Worm (Caenorhabditis elegans): ENCODE data around the gene Y82E9BR.14.
"Not testable (repeated sequence)": the region's sequence is repeated elsewhere in the genome, so short reads cannot be mapped to it uniquely, and the experiment has no call there.

Y82E9BR.14 gene

ce11 chrIII:1384092-1384491 is 29.8 kb downstream of the Y82E9BR.14 start, which contains the start of the genes fbxa-138 and Y82E9BR.5:
fbxa-138 (minus strand) TSS chrIII:1384252.
Y82E9BR.5 (plus strand) TSS chrIII:1384370.
- TF ChIP-seq ets-4 (tag; optimal IDR thresholded peaks at IDR 0.05) (no peak), lim-6 (tag; optimal IDR thresholded peaks at IDR 0.05) (no peak), ahr-1 (tag; optimal IDR thresholded peaks at IDR 0.05) (no peak), C38D4.7 (GFP tag; optimal IDR thresholded peaks at IDR 0.05) (no peak), ceh-14 (tag; optimal IDR thresholded peaks at IDR 0.05) (no peak), nhr-232 (tag; optimal IDR thresholded peaks at IDR 0.05) (no peak), hlh-15 (tag; optimal IDR thresholded peaks at IDR 0.05) (no peak), ceh-9 (tag; optimal IDR thresholded peaks at IDR 0.05) (no peak), K02D7.2 (tag; optimal IDR thresholded peaks at IDR 0.05) (no peak), ceh-2 (tag; optimal IDR thresholded peaks at IDR 0.05) (no peak), fkh-10 (GFP tag; optimal IDR thresholded peaks at IDR 0.05) (no peak), sdc-2 (tag; optimal IDR thresholded peaks at IDR 0.05) (no peak), ceh-31 (tag; optimal IDR thresholded peaks at IDR 0.05) (no peak), C08G9.2 (tag; optimal IDR thresholded peaks at IDR 0.05) (no peak), ztf-16 (tag; optimal IDR thresholded peaks at IDR 0.05) (no peak), ceh-18 (tag; optimal IDR thresholded peaks at IDR 0.05) (no peak), unc-3 (GFP tag; conservative IDR thresholded peaks at IDR 0.05) (no peak), unc-3 (tag; optimal IDR thresholded peaks at IDR 0.05) (no peak), ceh-34 (tag; optimal IDR thresholded peaks at IDR 0.05) (no peak), pqm-1 (tag; optimal IDR thresholded peaks at IDR 0.05) (no peak), dmd-4 (tag; optimal IDR thresholded peaks at IDR 0.05; ENCODE audit: borderline replicate concordance) (no peak)

ce11 chrIII:1383483-1383882 is 30.4 kb downstream of the Y82E9BR.14 start:
- no peak for TF ChIP-seq fkh-6 (tag; optimal IDR thresholded peaks at IDR 0.05)
- TF ChIP-seq hlh-30 (tag; optimal IDR thresholded peaks at IDR 0.05; ENCODE audit: insufficient read depth) = no peak
- no peak for TF ChIP-seq fkh-10 (GFP tag; optimal IDR thresholded peaks at IDR 0.05)
- TF ChIP-seq sdc-2 (tag; optimal IDR thresholded peaks at IDR 0.05) = no peak
- TF ChIP-seq pros-1 (tag; optimal IDR thresholded peaks at IDR 0.05) = no peak
- TF ChIP-seq syd-9 (tag; optimal IDR thresholded peaks at IDR 0.05) = no peak

ce11 chrIII:1380535-1381274 is 33.2 kb downstream of the Y82E9BR.14 start, which contains the start of the genes pals-21 and Y82E9BR.6:
pals-21 (minus strand) TSS chrIII:1380635.
Y82E9BR.6 (plus strand) TSS chrIII:1381224.
- TF ChIP-seq hlh-30 (tag; optimal IDR thresholded peaks at IDR 0.05; ENCODE audit: insufficient read depth) (peak; percentile 0), nfya-1 (tag; optimal IDR thresholded peaks at IDR 0.05) (no peak)

ce11 chrIII:1377903-1378302 is 36.0 kb downstream of the Y82E9BR.14 start, which contains the start of gene pals-40:
pals-40 (minus strand) TSS chrIII:1378003.
- not testable (repeated sequence) for TF ChIP-seq syd-9 (tag; optimal IDR thresholded peaks at IDR 0.05); pax-1 (tag; optimal IDR thresholded peaks at IDR 0.05); mec-3 (tag; optimal IDR thresholded peaks at IDR 0.05; ENCODE audit: borderline replicate concordance)

ce11 chrIII:1375491-1375890 is 38.4 kb downstream of the Y82E9BR.14 start, which contains the start of gene Y82E9BR.10:
Y82E9BR.10 (minus strand) TSS chrIII:1375591.
- not testable (repeated sequence) for TF ChIP-seq ceh-14 (tag; optimal IDR thresholded peaks at IDR 0.05); fax-1 (tag; optimal IDR thresholded peaks at IDR 0.05); ceh-45 (GFP tag; IDR thresholded peaks at IDR 0.05)

ce11 chrIII:1374355-1374807 is 39.5 kb downstream of the Y82E9BR.14 start, which contains the start of gene Y82E9BR.20:
Y82E9BR.20 (plus strand) TSS chrIII:1374405.
- no peak for TF ChIP-seq eyg-1 (tag; optimal IDR thresholded peaks at IDR 0.05)
- no peak for TF ChIP-seq pha-2 (tag; optimal IDR thresholded peaks at IDR 0.05)
- no peak for TF ChIP-seq K02D7.2 (tag; optimal IDR thresholded peaks at IDR 0.05)
- TF ChIP-seq pag-3 (tag; optimal IDR thresholded peaks at IDR 0.05; ENCODE audit: borderline replicate concordance) = no peak
- no peak for TF ChIP-seq fkh-10 (GFP tag; optimal IDR thresholded peaks at IDR 0.05)
- no peak for TF ChIP-seq rnt-1 (tag; optimal IDR thresholded peaks at IDR 0.05)
- no peak for TF ChIP-seq lim-6 (tag; optimal IDR thresholded peaks at IDR 0.05)
- no peak for TF ChIP-seq hlh-30 (tag; optimal IDR thresholded peaks at IDR 0.05; ENCODE audit: insufficient read depth)
- TF ChIP-seq pat-9 (tag; optimal IDR thresholded peaks at IDR 0.05) = no peak
- no peak for TF ChIP-seq ceh-18 (tag; optimal IDR thresholded peaks at IDR 0.05)
- TF ChIP-seq mec-3 (tag; optimal IDR thresholded peaks at IDR 0.05; ENCODE audit: borderline replicate concordance) = no peak
- TF ChIP-seq ceh-14 (tag; optimal IDR thresholded peaks at IDR 0.05) = no peak
- no peak for TF ChIP-seq ama-1 (optimal IDR thresholded peaks at IDR 0.05)
- TF ChIP-seq ets-4 (tag; optimal IDR thresholded peaks at IDR 0.05) = no peak
- no peak for TF ChIP-seq tbx-7 (tag; optimal IDR thresholded peaks at IDR 0.05)
- no peak for TF ChIP-seq hlh-15 (tag; optimal IDR thresholded peaks at IDR 0.05)
- no peak for TF ChIP-seq ceh-9 (tag; optimal IDR thresholded peaks at IDR 0.05)
